Worm (Caenorhabditis elegans): ENCODE results near the gene M04G7.2.

ce11 chrIV:497155-497554, 36.3 kb upstream of the M04G7.2 start:
- no peak for TF ChIP-seq nfya-1 (tag; optimal IDR thresholded peaks at IDR 0.05)
- no peak for TF ChIP-seq ama-1 (optimal IDR thresholded peaks at IDR 0.05)
- no peak for TF ChIP-seq ceh-30 (tag; optimal IDR thresholded peaks at IDR 0.05)
- TF ChIP-seq elt-2 (tag; optimal IDR thresholded peaks at IDR 0.05), result no peak
- no peak for TF ChIP-seq tbx-2 (tag; optimal IDR thresholded peaks at IDR 0.05)
- no peak for TF ChIP-seq nhr-11 (tag; optimal IDR thresholded peaks at IDR 0.05)
- no peak for TF ChIP-seq eyg-1 (tag; optimal IDR thresholded peaks at IDR 0.05)
- TF ChIP-seq sdc-2 (tag; optimal IDR thresholded peaks at IDR 0.05), result no peak
- TF ChIP-seq dmd-4 (tag; optimal IDR thresholded peaks at IDR 0.05; ENCODE audit: borderline replicate concordance), result no peak
